Worm (Caenorhabditis elegans): ENCODE data around the gene H40L08.3.

The H40L08.3 gene

ce11 chrX:15076042-15076565, at the start of gene H40L08.3, which contains the start of gene H40L08.9:
Gene H40L08.3 (minus strand): TSS chrX:15076092.
Gene H40L08.9 (minus strand): TSS chrX:15076480.
- no peak for TF ChIP-seq dao-5 (tag; optimal IDR thresholded peaks at IDR 0.05)
- no peak for TF ChIP-seq W03F9.2 (tag; optimal IDR thresholded peaks at IDR 0.05)
- TF ChIP-seq him-1 (tag; optimal IDR thresholded peaks at IDR 0.05) = no peak

DNA sequence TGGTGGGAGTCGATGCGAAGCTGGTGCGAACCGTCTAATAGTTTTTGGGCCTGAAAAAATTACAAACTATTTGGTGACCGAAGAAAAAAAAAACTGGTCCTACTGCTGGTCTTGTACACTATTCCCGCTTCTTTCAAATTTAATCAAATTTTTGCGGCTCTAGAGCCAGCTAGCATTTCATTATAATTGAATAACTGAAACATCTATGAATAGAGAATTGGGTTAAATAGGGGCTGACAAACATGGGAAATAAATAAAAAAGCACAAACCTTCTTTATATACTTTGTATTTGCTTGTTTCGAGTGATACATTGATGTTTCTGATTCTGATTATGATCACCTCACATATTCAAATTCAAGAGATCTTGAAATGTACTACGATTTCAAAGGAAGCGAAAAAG, 49.2 kb upstream of the H40L08.3 start:
- TF ChIP-seq him-1 (tag; optimal IDR thresholded peaks at IDR 0.05) = no peak
- no peak for TF ChIP-seq W03F9.2 (tag; optimal IDR thresholded peaks at IDR 0.05)
- no peak for TF ChIP-seq dao-5 (tag; optimal IDR thresholded peaks at IDR 0.05)

DNA sequence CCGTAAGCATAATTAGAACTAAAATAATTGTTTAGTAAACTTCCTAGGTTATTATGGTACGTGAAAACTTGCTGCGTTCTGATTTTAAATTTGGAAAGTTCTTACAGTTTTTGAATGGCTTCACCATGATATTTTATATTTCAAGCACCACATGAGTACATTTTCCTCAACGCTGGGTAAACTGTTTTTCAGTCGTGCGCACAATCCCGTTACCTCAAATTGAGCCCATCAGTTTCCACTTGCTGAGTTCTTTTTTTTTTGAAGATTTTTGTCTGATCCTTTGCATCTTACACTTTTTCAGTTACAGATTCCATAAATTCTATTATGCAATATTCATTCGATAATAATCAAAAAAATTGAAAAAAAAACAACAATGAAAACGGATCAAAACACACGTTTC, 44.7 kb upstream of the H40L08.3 start:
- TF ChIP-seq him-1 (tag; optimal IDR thresholded peaks at IDR 0.05) (no peak), W03F9.2 (tag; optimal IDR thresholded peaks at IDR 0.05) (no peak), dao-5 (tag; optimal IDR thresholded peaks at IDR 0.05) (no peak)

DNA sequence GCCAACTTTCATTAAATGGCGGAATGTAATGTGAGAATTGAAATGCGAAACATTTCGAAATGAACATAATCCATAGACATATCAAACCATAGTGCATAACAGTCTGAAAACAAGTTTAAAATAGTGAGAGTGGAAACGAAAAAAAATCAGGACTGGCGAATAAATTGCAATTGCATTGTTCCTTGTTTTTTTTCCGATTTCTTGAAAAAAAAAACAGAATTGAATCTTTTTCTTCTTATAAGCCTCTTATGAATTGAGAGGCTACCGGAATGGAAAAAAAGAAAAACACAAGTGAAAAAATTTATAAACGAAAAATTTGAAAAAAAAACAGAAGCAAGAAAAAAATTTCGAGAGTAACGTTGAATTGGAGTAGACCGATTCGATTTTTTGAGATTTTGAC, 40.6 kb upstream of the H40L08.3 start, which contains the start of gene R07D5.2:
Gene R07D5.2 (minus strand): TSS at position 101 of the 400 bp plus-strand sequence.
- TF ChIP-seq W03F9.2 (tag; optimal IDR thresholded peaks at IDR 0.05) (no peak), him-1 (tag; optimal IDR thresholded peaks at IDR 0.05) (no peak), dao-5 (tag; optimal IDR thresholded peaks at IDR 0.05) (no peak)

ce11 chrX:15115748-15116147, 39.9 kb upstream of the H40L08.3 start:
- no peak for TF ChIP-seq dao-5 (tag; optimal IDR thresholded peaks at IDR 0.05)
- TF ChIP-seq W03F9.2 (tag; optimal IDR thresholded peaks at IDR 0.05) = no peak
- TF ChIP-seq him-1 (tag; optimal IDR thresholded peaks at IDR 0.05) = no peak

DNA sequence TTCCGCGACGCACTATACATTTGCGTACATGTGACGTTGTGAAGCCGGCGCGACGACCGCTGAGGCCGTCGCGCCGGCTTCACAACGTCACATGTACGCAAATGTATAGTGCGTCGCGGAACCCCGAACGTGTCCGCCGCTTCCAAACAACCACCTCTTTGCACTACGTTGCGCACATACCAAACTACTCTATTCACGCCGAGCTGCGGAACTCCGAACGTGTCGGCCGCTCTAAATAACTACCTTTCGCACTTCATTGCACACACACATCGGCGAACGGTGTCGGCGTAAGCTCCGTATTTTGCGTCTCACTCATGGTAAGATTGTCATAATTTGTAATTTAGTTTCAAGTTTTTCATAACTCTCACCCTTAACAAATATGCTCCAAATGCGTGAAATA, 36.3 kb upstream of the H40L08.3 start:
- no peak for TF ChIP-seq W03F9.2 (tag; optimal IDR thresholded peaks at IDR 0.05)
- TF ChIP-seq him-1 (tag; optimal IDR thresholded peaks at IDR 0.05) = no peak
- TF ChIP-seq dao-5 (tag; optimal IDR thresholded peaks at IDR 0.05) = no peak

- TF ChIP-seq W03F9.2 (tag; optimal IDR thresholded peaks at IDR 0.05) (no peak), him-1 (tag; optimal IDR thresholded peaks at IDR 0.05) (no peak), dao-5 (tag; optimal IDR thresholded peaks at IDR 0.05) (no peak)
Measured at ce11 chrX:15107747-15108252, 31.9 kb upstream of the H40L08.3 start, which contains the start of gene mlt-9. Gene mlt-9 (minus strand): TSS chrX:15107797.

- TF ChIP-seq W03F9.2 (tag; optimal IDR thresholded peaks at IDR 0.05) = no peak
- TF ChIP-seq him-1 (tag; optimal IDR thresholded peaks at IDR 0.05) = no peak
- no peak for TF ChIP-seq dao-5 (tag; optimal IDR thresholded peaks at IDR 0.05)
Measured at ce11 chrX:15104963-15105493, 29.1 kb upstream of the H40L08.3 start.

ce11 chrX:15103481-15103880, 27.6 kb upstream of the H40L08.3 start:
- no peak for TF ChIP-seq dao-5 (tag; optimal IDR thresholded peaks at IDR 0.05)
- TF ChIP-seq him-1 (tag; optimal IDR thresholded peaks at IDR 0.05) = no peak
- TF ChIP-seq W03F9.2 (tag; optimal IDR thresholded peaks at IDR 0.05) = no peak

DNA sequence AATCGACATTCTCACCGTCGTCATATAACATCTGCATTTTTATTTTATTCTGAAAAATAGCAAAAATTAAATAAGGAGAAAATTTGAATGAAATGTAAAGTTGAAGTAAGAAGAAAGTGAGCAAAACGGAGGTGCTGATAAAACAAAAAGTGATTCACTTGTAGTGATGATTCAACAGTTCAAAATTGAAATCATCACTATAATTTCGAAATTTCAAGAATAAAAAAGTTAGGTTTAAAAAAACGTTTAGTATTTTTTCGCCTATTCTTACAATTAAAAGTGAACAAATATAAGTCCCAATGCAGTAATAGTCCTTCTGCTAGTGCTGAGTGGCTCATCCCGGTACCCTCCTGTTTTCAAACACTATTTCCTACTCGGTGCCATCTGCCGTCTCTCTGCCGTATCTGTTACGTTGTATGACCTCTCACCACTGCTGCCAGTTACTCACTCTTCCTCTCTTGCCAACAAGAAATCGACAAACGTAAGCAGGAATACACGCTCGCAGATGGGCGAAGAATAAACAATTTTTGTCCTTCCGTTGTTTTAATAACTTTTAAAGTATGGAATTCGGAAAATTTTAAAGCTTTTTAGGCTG, 24.6 kb upstream of the H40L08.3 start, which contains the start of gene dhhc-1:
Gene dhhc-1 (minus strand): TSS at position 51 of the 595 bp plus-strand sequence.
- TF ChIP-seq him-1 (tag; optimal IDR thresholded peaks at IDR 0.05) = no peak
- TF ChIP-seq dao-5 (tag; optimal IDR thresholded peaks at IDR 0.05) = no peak
- TF ChIP-seq W03F9.2 (tag; optimal IDR thresholded peaks at IDR 0.05) = no peak

DNA sequence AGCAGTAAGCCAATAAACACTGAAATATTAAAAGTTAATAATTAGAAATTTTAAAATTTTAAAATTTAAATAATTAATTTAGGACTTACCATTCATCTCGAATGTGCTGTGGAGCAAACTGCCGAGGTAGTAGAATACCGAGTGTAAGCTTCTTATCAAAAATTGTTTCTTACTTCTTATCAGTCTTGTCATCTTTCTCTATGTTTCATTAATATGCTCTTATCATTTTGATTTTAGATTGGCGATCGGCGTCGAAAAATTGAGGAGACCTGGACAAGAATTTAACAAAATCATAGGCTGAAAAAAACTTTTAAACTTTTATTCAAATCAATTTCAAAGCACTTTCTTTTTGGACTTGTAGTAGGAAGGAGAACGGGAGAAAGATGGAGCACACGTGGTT, 21.9 kb upstream of the H40L08.3 start, which contains the start of gene F09B12.3:
Gene F09B12.3 (minus strand): TSS at position 192 of the 400 bp plus-strand sequence.
- TF ChIP-seq him-1 (tag; optimal IDR thresholded peaks at IDR 0.05) (no peak), W03F9.2 (tag; optimal IDR thresholded peaks at IDR 0.05) (no peak), dao-5 (tag; optimal IDR thresholded peaks at IDR 0.05) (no peak)

ce11 chrX:15096277-15096676, 20.4 kb upstream of the H40L08.3 start:
- TF ChIP-seq W03F9.2 (tag; optimal IDR thresholded peaks at IDR 0.05) (no peak), him-1 (tag; optimal IDR thresholded peaks at IDR 0.05) (no peak), dao-5 (tag; optimal IDR thresholded peaks at IDR 0.05) (no peak)

DNA sequence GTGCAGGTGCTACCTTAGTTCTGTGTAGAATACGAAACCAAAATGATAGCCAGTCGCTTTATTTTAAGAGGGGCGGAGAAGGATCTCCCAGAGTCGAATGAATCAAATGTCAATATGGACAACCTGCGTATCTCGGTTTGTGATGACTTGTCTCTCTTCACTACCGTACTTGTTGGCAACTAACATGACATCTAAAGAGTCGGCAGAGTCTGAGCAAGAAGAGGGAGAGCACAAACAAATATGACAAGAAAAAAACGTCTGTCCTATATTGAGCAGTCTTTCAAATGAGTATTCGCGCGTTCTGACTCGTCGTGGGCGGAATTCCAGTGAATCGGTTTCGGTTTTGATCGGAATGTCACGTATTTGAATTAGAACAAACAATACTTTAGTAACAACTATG, 19.1 kb upstream of the H40L08.3 start, which contains the start of gene F09B12.7:
Gene F09B12.7 (minus strand): TSS at position 101 of the 400 bp plus-strand sequence.
- TF ChIP-seq dao-5 (tag; optimal IDR thresholded peaks at IDR 0.05) (no peak), W03F9.2 (tag; optimal IDR thresholded peaks at IDR 0.05) (no peak), him-1 (tag; optimal IDR thresholded peaks at IDR 0.05) (no peak)

DNA sequence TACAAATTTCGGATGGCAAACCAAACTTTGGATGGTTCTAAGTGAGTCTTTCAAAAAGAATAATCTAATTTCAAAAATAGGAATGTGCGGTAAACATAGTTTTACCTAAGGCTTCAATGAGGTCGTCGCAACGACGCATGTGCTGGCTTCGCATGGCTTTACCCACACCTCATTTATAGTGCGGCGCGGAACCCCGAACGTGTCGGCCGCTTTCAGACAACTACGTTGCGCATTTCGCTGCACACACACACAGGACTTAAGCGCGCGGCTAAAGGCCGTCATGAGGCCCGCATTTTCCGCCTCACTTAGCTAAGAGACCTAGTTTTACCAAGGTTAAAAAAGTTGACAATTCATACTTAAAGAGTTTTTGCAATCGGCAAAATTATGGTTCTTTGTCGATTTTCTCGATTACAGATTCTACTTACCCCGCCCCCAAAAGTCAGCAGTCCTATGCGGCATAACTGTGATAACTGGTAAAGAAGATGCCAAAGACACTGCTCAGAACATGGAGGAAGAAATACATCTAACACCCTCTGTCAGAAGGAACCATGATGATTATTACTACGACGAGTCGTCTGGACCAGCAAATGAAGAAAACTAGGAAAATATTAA, 17.0 kb upstream of the H40L08.3 start:
- TF ChIP-seq W03F9.2 (tag; optimal IDR thresholded peaks at IDR 0.05) (no peak), him-1 (tag; optimal IDR thresholded peaks at IDR 0.05) (no peak), dao-5 (tag; optimal IDR thresholded peaks at IDR 0.05) (no peak)

All from whole organism, L4/young adult.